Fruit fly (Drosophila melanogaster): Measurements from ENCODE around the gene CG13068.

DNA sequence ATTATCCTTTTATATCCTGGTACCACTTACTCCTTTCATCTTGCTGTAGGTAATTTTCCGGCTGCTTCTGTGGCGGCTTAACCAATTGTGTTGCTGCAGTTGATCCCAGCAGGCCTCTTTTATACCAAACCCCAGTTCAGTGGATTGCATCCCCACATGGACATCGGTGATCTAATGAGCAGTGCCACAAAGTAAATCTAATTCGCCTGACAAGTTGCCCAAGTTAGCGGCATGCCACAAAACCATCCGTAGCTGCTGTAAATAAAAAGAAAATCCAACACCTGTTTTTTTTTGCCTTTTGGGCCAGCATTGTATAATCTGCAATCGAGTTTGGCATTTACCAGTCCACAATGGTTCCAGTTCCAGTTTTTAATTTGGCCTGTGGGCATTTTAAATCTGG is 10.0 kb downstream of the CG13068 start, which contains the start of gene CG13050:
- no peak for TF ChIP-seq achi (GFP tag; optimal IDR thresholded peaks at IDR 0.05)
- no peak for TF ChIP-seq CG8632 (GFP tag; optimal IDR thresholded peaks at IDR 0.05)
- TF ChIP-seq Hr39 (GFP tag; optimal IDR thresholded peaks at IDR 0.05): no peak
- TF ChIP-seq CG6808 (GFP tag; optimal IDR thresholded peaks at IDR 0.05): no peak
- TF ChIP-seq dac (GFP tag; optimal IDR thresholded peaks at IDR 0.05): no peak
- TF ChIP-seq fkh (GFP tag; optimal IDR thresholded peaks at IDR 0.05): no peak
- no peak for TF ChIP-seq CG16779 (tag; optimal IDR thresholded peaks at IDR 0.05)
- no peak for TF ChIP-seq CG10631 (GFP tag; optimal IDR thresholded peaks at IDR 0.05)
- TF ChIP-seq cyc (GFP tag; optimal IDR thresholded peaks at IDR 0.05): no peak
- no peak for TF ChIP-seq svp (GFP tag)

All from whole organism, prepupa.